Worm (Caenorhabditis elegans): Measurements from ENCODE around the gene clec-4.

ce11 chrII:12544533-12544932 is 36.4 kb downstream of the clec-4 start, which contains the start of gene F49C5.9:
- TF ChIP-seq ama-1 (optimal IDR thresholded peaks at IDR 0.05): no peak
- no peak for TF ChIP-seq ama-1 (GFP tag; optimal IDR thresholded peaks at IDR 0.05)
- no peak for TF ChIP-seq pbrm-1 (GFP tag; IDR thresholded peaks at IDR 0.05)
- TF ChIP-seq ccch-3 (GFP tag; optimal IDR thresholded peaks at IDR 0.05): no peak
- TF ChIP-seq egrh-3 (GFP tag; IDR thresholded peaks at IDR 0.05): no peak
- TF ChIP-seq ceh-100 (GFP tag; IDR thresholded peaks at IDR 0.05): no peak

Data from whole organism, young adult.